Worm (Caenorhabditis elegans): ENCODE results near the gene str-87.

The str-87 gene

DNA sequence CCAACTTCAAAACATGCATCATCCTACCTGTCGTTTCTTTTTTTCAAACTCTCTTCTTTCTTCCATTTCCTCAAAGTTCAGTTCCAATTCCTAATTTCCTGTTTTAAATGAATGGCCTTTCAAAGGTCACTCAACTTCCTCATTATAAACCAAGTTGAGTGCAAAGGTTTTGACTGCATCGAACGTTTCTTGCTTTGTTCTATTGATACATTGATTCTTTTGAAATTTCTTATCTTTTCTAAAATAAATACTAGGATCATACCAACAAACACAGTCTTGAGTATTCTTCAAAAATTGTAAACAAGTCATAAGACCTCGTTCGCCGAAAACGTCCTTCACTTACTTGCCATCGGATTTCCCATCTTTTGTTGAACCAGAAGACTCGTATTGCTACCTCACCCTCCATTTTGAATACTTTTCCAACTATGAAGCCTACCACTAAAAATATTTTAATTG lies 2.2 kb upstream of the str-87 start, which contains the start of gene F59E11.7:
Gene F59E11.7, plus strand, starts transcription at position 51 of the 456 bp plus-strand sequence.
- peak; percentile 40 for TF ChIP-seq nhr-25 (tag; optimal IDR thresholded peaks at IDR 0.05)
- TF ChIP-seq mml-1 (tag; optimal IDR thresholded peaks at IDR 0.05), result no peak

DNA sequence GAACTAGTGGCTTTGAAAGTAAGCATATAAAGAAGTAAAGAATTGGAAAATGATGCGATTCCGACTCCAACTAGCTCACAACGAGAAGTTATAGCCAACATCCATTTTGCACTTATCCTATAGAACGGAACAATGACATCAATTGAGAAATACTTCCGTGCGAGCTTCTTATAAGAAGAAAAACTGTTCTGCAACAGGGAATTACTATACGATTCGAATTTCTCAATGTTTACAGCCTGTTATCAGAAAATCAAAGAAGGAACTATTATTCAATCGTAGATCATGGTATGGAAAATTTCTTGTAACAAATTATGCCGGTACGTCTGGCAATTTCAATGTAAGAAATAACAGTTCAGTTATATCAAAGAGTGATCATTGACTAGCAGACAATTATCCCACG lies 2.3 kb downstream of the str-87 start, which contains the start of gene str-85:
Gene str-85, minus strand, starts transcription at position 101 of the 400 bp plus-strand sequence.
- TF ChIP-seq aly-2 (tag; optimal IDR thresholded peaks at IDR 0.05), result no peak
- no peak for TF ChIP-seq nhr-76 (tag; optimal IDR thresholded peaks at IDR 0.05)
- no peak for TF ChIP-seq skn-1 (tag; optimal IDR thresholded peaks at IDR 0.05)
- no peak for TF ChIP-seq nhr-77 (tag; optimal IDR thresholded peaks at IDR 0.05)
- no peak for TF ChIP-seq elt-3 (tag; optimal IDR thresholded peaks at IDR 0.05)
- TF ChIP-seq snpc-4 (tag; optimal IDR thresholded peaks at IDR 0.05), result no peak
- TF ChIP-seq lin-15B (tag; optimal IDR thresholded peaks at IDR 0.05), result no peak
- no peak for TF ChIP-seq jun-1 (tag; optimal IDR thresholded peaks at IDR 0.05)

DNA sequence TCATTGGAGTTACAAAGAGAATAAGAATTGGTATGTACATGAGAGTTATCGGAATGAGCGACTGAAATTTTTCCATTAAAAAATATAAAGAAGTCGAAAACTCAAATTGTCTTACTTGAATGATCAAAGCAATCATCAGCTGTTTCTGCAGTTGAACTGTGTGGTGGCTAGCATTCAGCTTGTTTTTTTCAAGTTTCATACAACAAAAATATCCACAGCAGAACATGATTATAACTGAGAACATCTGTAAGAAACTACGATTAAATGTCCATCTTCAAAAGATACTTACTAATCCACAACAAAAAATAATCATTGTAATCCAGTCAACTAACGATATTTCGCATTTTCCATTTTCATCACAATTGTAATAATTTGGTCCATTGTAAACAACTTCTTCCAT lies 3.2 kb downstream of the str-87 start:
- no peak for TF ChIP-seq aly-2 (tag; optimal IDR thresholded peaks at IDR 0.05)
- no peak for TF ChIP-seq jun-1 (tag; optimal IDR thresholded peaks at IDR 0.05)
- no peak for TF ChIP-seq nhr-76 (tag; optimal IDR thresholded peaks at IDR 0.05)
- TF ChIP-seq lin-15B (tag; optimal IDR thresholded peaks at IDR 0.05), result no peak
- TF ChIP-seq lsy-12 (tag; optimal IDR thresholded peaks at IDR 0.05), result no peak
- no peak for TF ChIP-seq egl-27 (tag; optimal IDR thresholded peaks at IDR 0.05)
- TF ChIP-seq elt-3 (tag; optimal IDR thresholded peaks at IDR 0.05), result no peak
- TF ChIP-seq ZK546.5 (tag; optimal IDR thresholded peaks at IDR 0.05), result no peak
- no peak for TF ChIP-seq unc-39 (tag; optimal IDR thresholded peaks at IDR 0.05)
- no peak for TF ChIP-seq unc-62 (GFP tag; optimal IDR thresholded peaks at IDR 0.05)
- no peak for TF ChIP-seq lin-39 (tag; optimal IDR thresholded peaks at IDR 0.05)
- no peak for TF ChIP-seq snpc-4 (tag; optimal IDR thresholded peaks at IDR 0.05)
- no peak for TF ChIP-seq ceh-16 (tag; optimal IDR thresholded peaks at IDR 0.05)
- TF ChIP-seq nhr-11 (tag; optimal IDR thresholded peaks at IDR 0.05), result no peak
- TF ChIP-seq nhr-28 (tag; optimal IDR thresholded peaks at IDR 0.05), result no peak

DNA sequence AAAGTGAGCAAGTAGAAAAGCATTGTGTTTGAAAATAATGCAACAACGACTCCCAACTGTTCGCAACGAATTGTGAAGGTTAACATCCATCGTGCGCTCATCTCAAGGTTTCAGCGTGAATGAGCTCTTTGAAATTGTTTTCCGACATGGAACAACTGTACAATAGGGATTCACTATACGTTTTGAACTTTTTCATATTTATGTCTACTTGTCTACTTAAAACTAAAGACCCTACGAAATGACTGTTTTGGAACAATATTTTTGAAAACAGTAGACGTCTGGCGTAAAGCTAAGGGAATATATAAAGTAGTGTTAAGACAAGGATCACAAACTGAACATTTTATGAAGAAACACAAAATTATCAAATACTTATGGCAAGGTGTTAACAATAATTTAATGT lies 4.4 kb downstream of the str-87 start, which contains the start of gene str-86:
Gene str-86, minus strand, starts transcription at position 101 of the 400 bp plus-strand sequence.
- TF ChIP-seq nhr-23 (tag; optimal IDR thresholded peaks at IDR 0.05) (no peak), ZK546.5 (tag; optimal IDR thresholded peaks at IDR 0.05) (no peak), nhr-28 (tag; optimal IDR thresholded peaks at IDR 0.05) (no peak), snpc-4 (tag; optimal IDR thresholded peaks at IDR 0.05) (no peak), nhr-25 (tag; optimal IDR thresholded peaks at IDR 0.05) (no peak), mml-1 (tag; optimal IDR thresholded peaks at IDR 0.05) (no peak), nfya-1 (tag; optimal IDR thresholded peaks at IDR 0.05; ENCODE audit: insufficient read depth) (no peak), eor-1 (tag; optimal IDR thresholded peaks at IDR 0.05) (no peak), nhr-11 (tag; optimal IDR thresholded peaks at IDR 0.05) (no peak), fos-1 (tag; optimal IDR thresholded peaks at IDR 0.05) (no peak), mdl-1 (tag; optimal IDR thresholded peaks at IDR 0.05) (no peak), hmg-11 (tag; optimal IDR thresholded peaks at IDR 0.05) (no peak), jun-1 (tag; optimal IDR thresholded peaks at IDR 0.05) (no peak), egl-27 (tag; optimal IDR thresholded peaks at IDR 0.05) (no peak), ceh-9 (tag; optimal IDR thresholded peaks at IDR 0.05) (no peak), pha-4 (tag; optimal IDR thresholded peaks at IDR 0.05) (no peak), aly-2 (tag; optimal IDR thresholded peaks at IDR 0.05) (no peak), egl-5 (tag; optimal IDR thresholded peaks at IDR 0.05) (no peak)

DNA sequence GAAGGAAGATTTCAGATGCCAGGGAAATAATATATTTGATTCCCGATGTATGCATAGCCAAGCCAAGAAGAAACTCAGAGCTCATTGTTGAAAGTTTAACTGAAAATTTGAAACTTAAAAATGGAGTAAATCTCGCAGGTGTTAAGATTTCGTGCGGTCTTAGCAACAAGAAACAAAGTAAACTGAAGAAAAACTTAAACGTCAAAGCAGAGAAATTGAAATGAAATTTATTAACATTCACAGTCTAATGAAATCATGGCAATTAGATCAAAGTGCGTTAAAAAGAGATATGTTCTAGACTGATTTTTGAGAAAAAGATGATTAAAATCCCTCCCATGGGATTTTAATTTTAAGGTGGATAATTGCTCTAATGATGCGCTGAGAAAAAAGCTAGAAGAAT lies 7.2 kb downstream of the str-87 start, which contains the start of gene str-84:
Gene str-84, minus strand, starts transcription at position 101 of the 400 bp plus-strand sequence.
- TF ChIP-seq zag-1 (tag; optimal IDR thresholded peaks at IDR 0.05) (no peak), lin-15B (tag; optimal IDR thresholded peaks at IDR 0.05) (no peak), nhr-77 (tag; optimal IDR thresholded peaks at IDR 0.05) (no peak), ztf-11 (tag; optimal IDR thresholded peaks at IDR 0.05) (no peak), mml-1 (tag; optimal IDR thresholded peaks at IDR 0.05) (no peak), ceh-9 (tag; optimal IDR thresholded peaks at IDR 0.05) (no peak), elt-3 (tag; optimal IDR thresholded peaks at IDR 0.05) (no peak), elt-1 (tag; optimal IDR thresholded peaks at IDR 0.05) (no peak), eor-1 (tag; optimal IDR thresholded peaks at IDR 0.05) (no peak), nhr-28 (tag; optimal IDR thresholded peaks at IDR 0.05) (no peak), nhr-237 (tag; optimal IDR thresholded peaks at IDR 0.05) (no peak), ama-1 (optimal IDR thresholded peaks at IDR 0.05) (no peak), elt-2 (tag; optimal IDR thresholded peaks at IDR 0.05) (no peak), nhr-23 (tag; optimal IDR thresholded peaks at IDR 0.05) (no peak), ceh-16 (tag; optimal IDR thresholded peaks at IDR 0.05) (no peak), lsy-12 (tag; optimal IDR thresholded peaks at IDR 0.05) (no peak), tbx-2 (tag; optimal IDR thresholded peaks at IDR 0.05) (no peak)
